Worm (Caenorhabditis elegans) whole organism, late embryonic: Measurements from ENCODE around the gene tbx-8.

Experiments
- C38D4.7 ChIP-seq: fragments of 200-800 bp; sonication (Bioruptor generic); optimal IDR thresholded peaks from 2 replicates; lab custom pipeline; 2018; ENCODE audit warnings: mild to moderate bottlenecking, missing genetic modification characterization, moderate library complexity, missing compliant biosample characterization
- T23F11.4 ChIP-seq: fragments of 200-800 bp; sonication (Bioruptor generic); optimal IDR thresholded peaks from 2 replicates; lab custom pipeline; 2018; ENCODE audit warnings: mild to moderate bottlenecking, missing genetic modification characterization, missing compliant biosample characterization
- Y22D7AL.16 ChIP-seq: sonication (generic microtip); optimal IDR thresholded peaks from 2 replicates; lab custom pipeline; 2016; ENCODE audit warnings: missing genetic modification characterization, missing compliant biosample characterization
- elt-2 ChIP-seq: sonication (generic microtip); optimal IDR thresholded peaks from 2 replicates; lab custom pipeline; 2016; ENCODE audit warnings: missing genetic modification reagents, missing genetic modification characterization, missing compliant biosample characterization
- fkh-10 ChIP-seq: fragments of 150-350 bp; optimal IDR thresholded peaks from 2 replicates; lab custom pipeline; 2014; ENCODE audit warnings: missing biosample characterization, missing genetic modification reagents, missing genetic modification characterization
- gmeb-2 ChIP-seq: sonication (generic microtip); optimal IDR thresholded peaks from 2 replicates; lab custom pipeline; 2016; ENCODE audit warnings: missing genetic modification characterization, inconsistent platforms, missing compliant biosample characterization
- hlh-13 ChIP-seq: fragments of 200-800 bp; sonication (Bioruptor generic); optimal IDR thresholded peaks from 2 replicates; lab custom pipeline; 2018; ENCODE audit warnings: mild to moderate bottlenecking, missing genetic modification characterization, missing compliant biosample characterization
- pag-3 ChIP-seq: sonication (generic microtip); optimal IDR thresholded peaks from 2 replicates; lab custom pipeline; 2016; ENCODE audit warnings: missing compliant biosample characterization, missing genetic modification characterization, borderline replicate concordance

DNA sequence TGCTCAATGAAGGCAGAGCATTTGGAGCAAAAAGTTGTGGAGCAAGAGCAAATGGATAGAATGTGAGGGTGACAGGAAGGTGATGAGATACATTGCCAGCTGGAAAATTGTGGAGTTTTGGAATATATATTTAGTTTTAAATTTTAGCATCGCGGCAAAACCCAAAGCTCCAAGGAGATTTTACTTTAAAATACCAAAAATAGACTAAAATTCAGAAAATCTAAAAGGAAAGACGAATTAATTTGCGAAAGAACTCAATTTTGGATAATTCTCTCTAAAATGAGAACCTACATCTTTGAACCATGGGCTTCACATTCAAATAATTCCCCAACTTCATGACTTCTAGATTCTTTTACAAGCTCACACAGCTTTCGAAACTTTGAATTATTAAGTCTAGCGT, 14.6 kb upstream of the tbx-8 start, which contains the start of gene T07C4.12:
- TF ChIP-seq elt-2 (tag; lab: Kevin White, UChicago) (no peak), hlh-13 (GFP tag; lab: Kevin White, UChicago) (no peak), gmeb-2 (tag; lab: Kevin White, UChicago) (no peak), C38D4.7 (GFP tag; lab: Kevin White, UChicago) (no peak), pag-3 (tag; lab: Kevin White, UChicago) (no peak), fkh-10 (no peak), T23F11.4 (GFP tag; lab: Kevin White, UChicago) (no peak), Y22D7AL.16 (tag; lab: Kevin White, UChicago) (no peak)
